Fruit fly (Drosophila melanogaster) whole organism, wandering third instar larva: ENCODE results near the gene CG10280.

Experiments
- Abd-B ChIP-seq: fragments of >200 bp; optimal IDR thresholded peaks from 2 replicates; lab custom pipeline; 2017; ENCODE audit warnings: missing biosample characterization, missing genetic modification characterization
- CG9705 ChIP-seq: fragments of 200-800 bp; sonication (Bioruptor generic); optimal IDR thresholded peaks from 2 replicates; lab custom pipeline; 2018; ENCODE audit warnings: missing biosample characterization, mild to moderate bottlenecking, missing genetic modification characterization
- Dfd ChIP-seq: fragments of >200 bp; optimal IDR thresholded peaks from 2 replicates; lab custom pipeline; 2017; ENCODE audit warnings: missing biosample characterization, missing genetic modification characterization
- Dif ChIP-seq: fragments of 200-275, 200-300 bp; sonication (Bioruptor generic); optimal IDR thresholded peaks from 2 replicates; lab custom pipeline; 2018; ENCODE audit warnings: missing biosample characterization, missing genetic modification characterization; ENCODE audit not compliant: partially characterized antibody
- GATAd ChIP-seq: sonication (Bioruptor generic); optimal IDR thresholded peaks from 2 replicates; lab custom pipeline; 2016; ENCODE audit warnings: missing biosample characterization, missing genetic modification characterization
- HLH106 ChIP-seq: fragments of 200-800 bp; optimal IDR thresholded peaks from 3 replicates; lab custom pipeline; 2019; ENCODE audit warnings: missing biosample characterization, mild to moderate bottlenecking, missing genetic modification characterization, moderate library complexity
- Hnf4 ChIP-seq: fragments of 200-800 bp; sonication (Bioruptor generic); optimal IDR thresholded peaks from 2 replicates; lab custom pipeline; 2016; ENCODE audit warnings: missing biosample characterization, mild to moderate bottlenecking, missing genetic modification characterization
- Hr78 ChIP-seq: fragments of >200 bp; optimal IDR thresholded peaks from 2 replicates; lab custom pipeline; 2017; ENCODE audit warnings: missing biosample characterization, missing genetic modification characterization
- Hr83 ChIP-seq: fragments of 200-300 bp; sonication (Bioruptor generic); optimal IDR thresholded peaks from 2 replicates; lab custom pipeline; 2016; ENCODE audit warnings: missing biosample characterization, mild to moderate bottlenecking, missing genetic modification characterization, moderate library complexity; ENCODE audit not compliant: poor library complexity, severe bottlenecking
- Jra ChIP-seq: sonication (Bioruptor generic); optimal IDR thresholded peaks from 2 replicates; lab custom pipeline; 2016; ENCODE audit warnings: missing biosample characterization, missing genetic modification characterization
- Mio ChIP-seq: sonication (Bioruptor generic); optimal IDR thresholded peaks from 2 replicates; lab custom pipeline; 2016; ENCODE audit warnings: missing biosample characterization, missing genetic modification characterization
- Myc ChIP-seq: fragments of >200 bp; optimal IDR thresholded peaks from 2 replicates; lab custom pipeline; 2017
- N ChIP-seq: fragments of >200 bp; optimal IDR thresholded peaks from 2 replicates; lab custom pipeline; 2018; ENCODE audit warnings: missing biosample characterization, missing external identifiers, missing genetic modification characterization
- OdsH ChIP-seq: fragments of 200-800 bp; sonication (Bioruptor generic); optimal IDR thresholded peaks from 2 replicates; lab custom pipeline; 2016; ENCODE audit warnings: missing biosample characterization, mild to moderate bottlenecking, missing genetic modification characterization
- Vsx2 ChIP-seq: fragments of 200-300, 225-300 bp; sonication (Bioruptor generic); optimal IDR thresholded peaks from 2 replicates; lab custom pipeline; 2018; ENCODE audit warnings: missing biosample characterization, missing genetic modification characterization; ENCODE audit not compliant: partially characterized antibody
- brk ChIP-seq: fragments of 200-800 bp; sonication (Bioruptor generic); optimal IDR thresholded peaks from 2 replicates; lab custom pipeline; 2016; ENCODE audit warnings: missing biosample characterization, mild to moderate bottlenecking, missing genetic modification characterization
- dl ChIP-seq, 2 experiments: fragments of 175-275, 200-275 bp in 1 of 2; fragments of 200-275 bp in 1 of 2; sonication (Bioruptor generic); optimal IDR thresholded peaks; lab custom pipeline; 2018; ENCODE audit warnings: mild to moderate bottlenecking in 2 of 2, missing biosample characterization in 2 of 2, missing genetic modification characterization in 2 of 2, moderate library complexity in 2 of 2; ENCODE audit not compliant: partially characterized antibody in 2 of 2, insufficient read depth in 1 of 2
- dmrt93B ChIP-seq: fragments of 200-800 bp; sonication (Bioruptor generic); optimal IDR thresholded peaks from 2 replicates; lab custom pipeline; 2018; ENCODE audit warnings: missing biosample characterization, mild to moderate bottlenecking, missing genetic modification characterization
- dsf ChIP-seq: sonication (Bioruptor generic); optimal IDR thresholded peaks from 2 replicates; lab custom pipeline; 2016; ENCODE audit warnings: missing biosample characterization, missing genetic modification characterization, borderline replicate concordance
- ey ChIP-seq: fragments of 200-800 bp; sonication (Bioruptor generic); optimal IDR thresholded peaks from 2 replicates; lab custom pipeline; 2016; ENCODE audit warnings: missing biosample characterization, missing genetic modification characterization
- foxo ChIP-seq, 2 experiments: fragments of 200-800 bp; sonication (Bioruptor generic); optimal IDR thresholded peaks; 2 replicates in 1 of 2; 3 replicates in 1 of 2; lab custom pipeline; 2016 to 2017; ENCODE audit warnings: missing biosample characterization in 2 of 2, missing genetic modification characterization in 2 of 2
- fru ChIP-seq: fragments of 200-800 bp; sonication (Bioruptor generic); optimal IDR thresholded peaks from 3 replicates; lab custom pipeline; 2016; ENCODE audit warnings: missing biosample characterization, mild to moderate bottlenecking, missing genetic modification characterization
- jim ChIP-seq: fragments of 175-275, 200-325 bp; sonication (Bioruptor generic); optimal IDR thresholded peaks from 2 replicates; lab custom pipeline; 2016; ENCODE audit warnings: missing biosample characterization, mild to moderate bottlenecking, missing genetic modification characterization
- lola ChIP-seq: fragments of >200 bp; optimal IDR thresholded peaks from 2 replicates; lab custom pipeline; 2017; ENCODE audit warnings: missing biosample characterization, missing genetic modification characterization
- pan ChIP-seq: fragments of >200 bp; optimal IDR thresholded peaks from 2 replicates; lab custom pipeline; 2017
- psq ChIP-seq: fragments of 200-800 bp; sonication (Bioruptor generic); optimal IDR thresholded peaks from 3 replicates; lab custom pipeline; 2017; ENCODE audit warnings: missing biosample characterization, mild to moderate bottlenecking, missing genetic modification characterization, moderate library complexity
- rgr ChIP-seq: fragments of 200-800 bp; sonication (Bioruptor generic); optimal IDR thresholded peaks from 3 replicates; lab custom pipeline; 2016; ENCODE audit warnings: missing biosample characterization, mild to moderate bottlenecking, missing genetic modification characterization
- sage ChIP-seq: fragments of 200-800 bp; sonication (Bioruptor generic); optimal IDR thresholded peaks from 2 replicates; lab custom pipeline; 2016; ENCODE audit warnings: missing biosample characterization, mild to moderate bottlenecking, missing genetic modification characterization
- sv ChIP-seq: fragments of 200-800 bp; sonication (Bioruptor generic); optimal IDR thresholded peaks from 3 replicates; lab custom pipeline; 2016; ENCODE audit warnings: missing biosample characterization, missing genetic modification characterization
- tai ChIP-seq: sonication (Bioruptor generic); optimal IDR thresholded peaks from 2 replicates; lab custom pipeline; 2016; ENCODE audit warnings: missing biosample characterization, missing genetic modification characterization
- usp ChIP-seq: fragments of >200 bp; optimal IDR thresholded peaks from 2 replicates; lab custom pipeline; 2017; ENCODE audit warnings: missing biosample characterization, missing genetic modification characterization
- woc ChIP-seq: sonication (Bioruptor generic); optimal IDR thresholded peaks from 2 replicates; lab custom pipeline; 2016; ENCODE audit warnings: missing biosample characterization, mild to moderate bottlenecking, missing genetic modification characterization

The CG10280 gene

DNA sequence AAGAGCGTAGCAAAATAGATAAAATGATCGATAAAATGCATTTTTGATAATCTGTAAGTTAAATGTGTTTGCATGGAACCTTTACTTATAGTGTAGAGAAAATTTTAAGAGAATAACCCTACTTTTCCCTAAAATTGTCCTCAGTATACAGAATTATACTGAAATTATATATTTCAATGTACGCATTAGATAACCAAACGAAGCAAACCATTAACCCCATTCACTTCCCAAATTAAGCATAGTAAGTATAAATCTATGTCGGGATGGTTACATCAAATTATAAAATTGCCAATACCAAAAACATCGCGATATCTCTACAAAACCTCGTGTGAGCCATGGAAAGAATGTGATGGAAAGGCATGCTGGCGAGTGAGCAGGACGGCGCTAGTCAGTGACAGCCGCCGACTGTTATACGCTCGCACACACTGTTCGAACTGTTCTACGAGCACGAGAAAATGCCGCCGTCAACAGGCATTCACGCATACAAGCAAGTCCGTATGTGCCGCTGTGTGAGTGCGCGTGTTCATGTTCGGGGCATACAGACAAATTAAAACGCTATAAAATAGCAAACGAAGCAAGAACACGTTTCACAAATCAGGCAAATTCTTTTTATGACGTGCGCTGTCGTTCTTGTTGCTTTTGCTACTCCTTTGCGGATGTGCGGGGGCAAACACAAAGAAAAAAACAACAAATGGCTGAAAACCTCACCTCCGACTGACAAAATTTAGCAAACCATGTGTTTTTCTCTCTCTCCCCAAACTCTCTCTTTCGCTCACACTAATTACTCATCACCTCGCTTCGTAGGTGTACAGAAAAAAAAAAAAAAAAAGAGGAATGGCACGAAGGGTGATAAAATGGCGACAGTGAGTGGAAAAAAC, 4.4 kb downstream of the CG10280 start (continued):
- TF ChIP-seq fru: peak; percentile 8
- TF ChIP-seq Mio (GFP tag; lab: Kevin White, UChicago): no peak
- TF ChIP-seq Hr83 (GFP tag; lab: Kevin White, UChicago): peak; percentile 91
- peak; percentile 77 for TF ChIP-seq brk
- TF ChIP-seq dsf: no peak

DNA sequence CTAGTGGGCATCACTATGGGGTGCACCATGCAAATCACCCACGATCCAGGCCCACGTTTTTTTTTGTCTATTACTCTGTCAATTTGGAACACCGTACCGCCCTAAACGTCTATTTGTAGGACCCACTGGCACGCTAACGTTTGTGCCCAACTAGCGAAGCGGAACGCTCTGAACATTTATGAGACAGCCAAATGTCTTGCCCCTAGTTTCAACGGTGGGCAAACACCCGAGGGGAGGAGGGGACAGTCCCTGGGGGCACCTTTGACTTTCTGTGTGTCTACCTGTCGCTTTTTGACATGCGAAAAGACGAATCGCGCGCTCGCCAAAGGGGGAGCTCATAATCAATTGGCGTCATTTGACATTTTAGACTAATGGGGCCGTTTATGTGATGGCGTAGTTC, 5.1 kb downstream of the CG10280 start:
- no peak for TF ChIP-seq dl (GFP tag; optimal IDR thresholded peaks at IDR 0.05; lab: Kevin White, UChicago; ENCODE audit: insufficient read depth in 1 of 2, partially characterized antibody in 2 of 2)

DNA sequence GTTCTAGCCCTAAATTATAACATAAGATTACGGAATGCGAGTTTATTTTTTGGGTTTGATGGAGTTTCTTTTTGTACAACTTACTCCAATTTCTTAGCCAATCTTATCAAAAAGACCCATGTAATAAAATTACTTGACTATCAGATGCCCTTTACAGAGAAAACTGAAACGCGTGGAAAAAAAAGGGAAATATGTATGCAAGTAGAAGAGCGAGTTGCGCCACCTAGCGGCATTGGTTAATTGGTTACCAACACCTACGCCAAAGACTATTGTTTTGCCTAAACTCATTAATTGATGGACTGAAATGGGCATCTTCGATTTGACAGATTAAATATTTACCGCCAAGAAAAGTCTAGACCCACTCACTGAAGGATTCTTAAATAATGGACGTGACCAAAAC, 12.9 kb downstream of the CG10280 start:
- no peak for TF ChIP-seq Abd-B (GFP tag; lab: Kevin White, UChicago)
- no peak for TF ChIP-seq brk
- no peak for TF ChIP-seq foxo (GFP tag; optimal IDR thresholded peaks at IDR 0.05; lab: Kevin White, UChicago)
- no peak for TF ChIP-seq Myc (lab: Kevin White, UChicago)
- TF ChIP-seq fru: no peak
- no peak for TF ChIP-seq Dfd (GFP tag; lab: Kevin White, UChicago)
- TF ChIP-seq Vsx2: no peak
- no peak for TF ChIP-seq rgr (GFP tag; lab: Kevin White, UChicago)
- TF ChIP-seq OdsH (GFP tag; lab: Kevin White, UChicago): no peak
- TF ChIP-seq woc (GFP tag; lab: Kevin White, UChicago): no peak
- TF ChIP-seq jim (GFP tag; lab: Kevin White, UChicago): no peak

DNA sequence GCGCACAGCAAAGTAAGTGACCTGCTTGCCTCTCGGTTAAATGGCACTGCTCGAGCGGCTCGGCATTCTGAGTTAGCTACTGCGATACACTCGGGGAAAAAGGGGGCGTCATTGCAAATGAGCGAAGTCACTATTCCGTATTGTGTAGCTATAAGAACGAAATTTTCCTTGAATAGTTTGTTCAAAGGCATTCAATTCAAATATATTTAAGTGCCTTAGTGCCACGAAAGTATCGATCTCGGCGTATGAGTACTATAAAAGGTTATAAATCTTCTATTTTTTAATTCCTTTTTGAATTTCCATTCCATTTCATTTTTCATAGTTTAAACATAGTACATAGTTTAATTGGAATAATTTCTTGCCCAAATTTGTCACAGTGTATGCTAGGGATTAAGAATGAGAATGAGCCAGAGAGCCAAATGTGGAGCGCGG, 13.5 kb downstream of the CG10280 start:
- TF ChIP-seq pan (no peak), N (GFP tag; lab: Kevin White, UChicago) (no peak), Mio (GFP tag; lab: Kevin White, UChicago) (no peak), ey (peak; percentile 25), dsf (no peak), psq (GFP tag; lab: Kevin White, UChicago) (no peak), sv (GFP tag; lab: Kevin White, UChicago) (peak; percentile 9), foxo (GFP tag; optimal IDR thresholded peaks at IDR 0.05; lab: Kevin White, UChicago) (no peak), Myc (lab: Kevin White, UChicago) (no peak), usp (GFP tag; lab: Kevin White, UChicago) (no peak), woc (GFP tag; lab: Kevin White, UChicago) (no peak), GATAd (GFP tag; lab: Kevin White, UChicago) (no peak), jim (GFP tag; lab: Kevin White, UChicago) (no peak), dmrt93B (GFP tag; lab: Kevin White, UChicago) (peak; percentile 1), Hr83 (GFP tag; lab: Kevin White, UChicago) (no peak), brk (no peak), Dfd (GFP tag; lab: Kevin White, UChicago) (no peak), fru (no peak), tai (no peak), Hr78 (GFP tag; lab: Kevin White, UChicago) (no peak), lola (GFP tag; lab: Kevin White, UChicago) (no peak), CG9705 (GFP tag; lab: Kevin White, UChicago) (no peak), Dif (GFP tag; lab: Kevin White, UChicago) (no peak), dl (GFP tag; optimal IDR thresholded peaks at IDR 0.05; lab: Kevin White, UChicago; ENCODE audit: insufficient read depth in 1 of 2, partially characterized antibody in 2 of 2) (no peak), Jra (GFP tag; lab: Kevin White, UChicago) (no peak), HLH106 (tag; lab: Kevin White, UChicago) (peak; percentile 6), Abd-B (GFP tag; lab: Kevin White, UChicago) (no peak)

DNA sequence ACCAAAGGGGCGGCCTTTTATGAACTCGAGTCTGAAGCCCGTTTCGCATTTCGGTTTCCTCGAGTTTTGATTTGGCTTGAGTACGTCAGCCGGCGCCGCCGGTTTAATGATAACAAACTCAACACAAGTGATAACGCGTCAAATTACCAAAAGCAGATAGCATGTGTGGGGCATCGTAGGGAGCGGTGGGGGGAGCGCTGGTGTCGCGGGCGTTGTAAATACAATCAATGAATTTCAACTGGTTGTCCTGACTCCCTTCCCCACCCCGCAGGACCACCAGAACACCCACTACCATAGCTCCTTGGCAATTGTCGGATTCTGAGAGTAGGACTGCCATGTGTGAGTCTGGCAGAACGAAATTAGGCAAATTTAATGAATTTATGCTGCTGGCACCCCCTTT, 13.9 kb downstream of the CG10280 start:
- TF ChIP-seq Vsx2 (no peak), Dif (GFP tag; lab: Kevin White, UChicago) (no peak), Hnf4 (GFP tag; lab: Kevin White, UChicago) (no peak), brk (no peak), sage (no peak), rgr (GFP tag; lab: Kevin White, UChicago) (no peak), N (GFP tag; lab: Kevin White, UChicago) (no peak), CG9705 (GFP tag; lab: Kevin White, UChicago) (no peak), OdsH (GFP tag; lab: Kevin White, UChicago) (no peak), woc (GFP tag; lab: Kevin White, UChicago) (no peak), dsf (no peak)
